Fruit fly (Drosophila melanogaster) whole organism, wandering third instar larva: ENCODE measurements around the gene stol.
A peak's percentile ranks its signal among the peaks of the same experiment; 100 is the strongest.
"Not testable (repeated sequence)": the region's sequence is repeated elsewhere in the genome, so short reads cannot be mapped to it uniquely, and the experiment has no call there.

Experiments
- Abd-B ChIP-seq: fragments of >200 bp; optimal IDR thresholded peaks from 2 replicates; lab custom pipeline; 2017; ENCODE audit warnings: missing biosample characterization, missing genetic modification characterization
- CG32264 ChIP-seq: fragments of 200-800 bp; sonication (Bioruptor generic); optimal IDR thresholded peaks from 2 replicates; lab custom pipeline; 2016; ENCODE audit warnings: missing biosample characterization, missing genetic modification characterization
- CG9705 ChIP-seq: fragments of 200-800 bp; sonication (Bioruptor generic); optimal IDR thresholded peaks from 2 replicates; lab custom pipeline; 2018; ENCODE audit warnings: missing biosample characterization, mild to moderate bottlenecking, missing genetic modification characterization
- Dfd ChIP-seq: fragments of >200 bp; optimal IDR thresholded peaks from 2 replicates; lab custom pipeline; 2017; ENCODE audit warnings: missing biosample characterization, missing genetic modification characterization
- Dif ChIP-seq: fragments of 200-275, 200-300 bp; sonication (Bioruptor generic); optimal IDR thresholded peaks from 2 replicates; lab custom pipeline; 2018; ENCODE audit warnings: missing biosample characterization, missing genetic modification characterization; ENCODE audit not compliant: partially characterized antibody
- GATAd ChIP-seq: sonication (Bioruptor generic); optimal IDR thresholded peaks from 2 replicates; lab custom pipeline; 2016; ENCODE audit warnings: missing biosample characterization, missing genetic modification characterization
- Hnf4 ChIP-seq: fragments of 200-800 bp; sonication (Bioruptor generic); optimal IDR thresholded peaks from 2 replicates; lab custom pipeline; 2016; ENCODE audit warnings: missing biosample characterization, mild to moderate bottlenecking, missing genetic modification characterization
- Hr83 ChIP-seq: fragments of 200-300 bp; sonication (Bioruptor generic); optimal IDR thresholded peaks from 2 replicates; lab custom pipeline; 2016; ENCODE audit warnings: missing biosample characterization, mild to moderate bottlenecking, missing genetic modification characterization, moderate library complexity; ENCODE audit not compliant: poor library complexity, severe bottlenecking
- Mio ChIP-seq: sonication (Bioruptor generic); optimal IDR thresholded peaks from 2 replicates; lab custom pipeline; 2016; ENCODE audit warnings: missing biosample characterization, missing genetic modification characterization
- Myc ChIP-seq: fragments of >200 bp; optimal IDR thresholded peaks from 2 replicates; lab custom pipeline; 2017
- N ChIP-seq: fragments of >200 bp; optimal IDR thresholded peaks from 2 replicates; lab custom pipeline; 2018; ENCODE audit warnings: missing biosample characterization, missing external identifiers, missing genetic modification characterization
- OdsH ChIP-seq: fragments of 200-800 bp; sonication (Bioruptor generic); optimal IDR thresholded peaks from 2 replicates; lab custom pipeline; 2016; ENCODE audit warnings: missing biosample characterization, mild to moderate bottlenecking, missing genetic modification characterization
- Rel ChIP-seq, 2 experiments: fragments of 200-800 bp; sonication (Bioruptor generic) in 1 of 2; optimal IDR thresholded peaks; 2 replicates in 1 of 2; 3 replicates in 1 of 2; lab custom pipeline; 2016 to 2019; ENCODE audit warnings: mild to moderate bottlenecking in 2 of 2, missing biosample characterization in 2 of 2, missing genetic modification characterization in 2 of 2, moderate library complexity in 1 of 2
- Vsx2 ChIP-seq: fragments of 200-300, 225-300 bp; sonication (Bioruptor generic); optimal IDR thresholded peaks from 2 replicates; lab custom pipeline; 2018; ENCODE audit warnings: missing biosample characterization, missing genetic modification characterization; ENCODE audit not compliant: partially characterized antibody
- dmrt93B ChIP-seq: fragments of 200-800 bp; sonication (Bioruptor generic); optimal IDR thresholded peaks from 2 replicates; lab custom pipeline; 2018; ENCODE audit warnings: missing biosample characterization, mild to moderate bottlenecking, missing genetic modification characterization
- dsf ChIP-seq: sonication (Bioruptor generic); optimal IDR thresholded peaks from 2 replicates; lab custom pipeline; 2016; ENCODE audit warnings: missing biosample characterization, missing genetic modification characterization, borderline replicate concordance
- ey ChIP-seq: fragments of 200-800 bp; sonication (Bioruptor generic); optimal IDR thresholded peaks from 2 replicates; lab custom pipeline; 2016; ENCODE audit warnings: missing biosample characterization, missing genetic modification characterization
- foxo ChIP-seq, 2 experiments: fragments of 200-800 bp; sonication (Bioruptor generic); optimal IDR thresholded peaks; 2 replicates in 1 of 2; 3 replicates in 1 of 2; lab custom pipeline; 2016 to 2017; ENCODE audit warnings: missing biosample characterization in 2 of 2, missing genetic modification characterization in 2 of 2
- fru ChIP-seq: fragments of 200-800 bp; sonication (Bioruptor generic); optimal IDR thresholded peaks from 3 replicates; lab custom pipeline; 2016; ENCODE audit warnings: missing biosample characterization, mild to moderate bottlenecking, missing genetic modification characterization
- jim ChIP-seq: fragments of 175-275, 200-325 bp; sonication (Bioruptor generic); optimal IDR thresholded peaks from 2 replicates; lab custom pipeline; 2016; ENCODE audit warnings: missing biosample characterization, mild to moderate bottlenecking, missing genetic modification characterization
- lola ChIP-seq: fragments of >200 bp; optimal IDR thresholded peaks from 2 replicates; lab custom pipeline; 2017; ENCODE audit warnings: missing biosample characterization, missing genetic modification characterization
- pan ChIP-seq: fragments of >200 bp; optimal IDR thresholded peaks from 2 replicates; lab custom pipeline; 2017
- psq ChIP-seq: fragments of 200-800 bp; sonication (Bioruptor generic); optimal IDR thresholded peaks from 3 replicates; lab custom pipeline; 2017; ENCODE audit warnings: missing biosample characterization, mild to moderate bottlenecking, missing genetic modification characterization, moderate library complexity
- rgr ChIP-seq: fragments of 200-800 bp; sonication (Bioruptor generic); optimal IDR thresholded peaks from 3 replicates; lab custom pipeline; 2016; ENCODE audit warnings: missing biosample characterization, mild to moderate bottlenecking, missing genetic modification characterization
- sage ChIP-seq: fragments of 200-800 bp; sonication (Bioruptor generic); optimal IDR thresholded peaks from 2 replicates; lab custom pipeline; 2016; ENCODE audit warnings: missing biosample characterization, mild to moderate bottlenecking, missing genetic modification characterization
- usp ChIP-seq: fragments of >200 bp; optimal IDR thresholded peaks from 2 replicates; lab custom pipeline; 2017; ENCODE audit warnings: missing biosample characterization, missing genetic modification characterization
- woc ChIP-seq: sonication (Bioruptor generic); optimal IDR thresholded peaks from 2 replicates; lab custom pipeline; 2016; ENCODE audit warnings: missing biosample characterization, mild to moderate bottlenecking, missing genetic modification characterization

stol gene

DNA sequence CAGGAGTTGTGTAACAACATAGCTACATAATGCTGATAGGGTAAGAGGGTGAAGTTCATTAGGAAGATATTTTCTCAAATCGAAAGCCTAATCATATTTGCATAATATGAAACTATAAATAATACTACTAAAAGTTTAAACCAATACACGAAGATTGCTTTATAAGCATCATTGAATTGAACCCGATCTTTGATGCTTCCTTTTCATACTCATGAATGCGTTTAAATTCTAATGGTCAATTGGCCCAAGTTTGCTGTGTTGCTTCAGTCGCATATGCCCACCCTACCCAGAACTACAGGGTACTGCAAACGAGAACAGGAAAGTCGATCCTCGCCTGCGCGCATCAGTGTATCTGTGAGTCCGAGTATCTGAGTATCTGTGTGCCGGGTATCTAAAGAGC is 25.5 kb upstream of the stol start (continued):
- no peak for TF ChIP-seq Rel (GFP tag; optimal IDR thresholded peaks at IDR 0.05; lab: Kevin White, UChicago)
- TF ChIP-seq Rel (tag; optimal IDR thresholded peaks at IDR 0.05; lab: Kevin White, UChicago) = peak; percentile 16
- TF ChIP-seq Myc (lab: Kevin White, UChicago) = no peak
- TF ChIP-seq usp (GFP tag; lab: Kevin White, UChicago) = no peak
- TF ChIP-seq N (GFP tag; lab: Kevin White, UChicago) = no peak
- TF ChIP-seq Abd-B (GFP tag; lab: Kevin White, UChicago) = no peak

DNA sequence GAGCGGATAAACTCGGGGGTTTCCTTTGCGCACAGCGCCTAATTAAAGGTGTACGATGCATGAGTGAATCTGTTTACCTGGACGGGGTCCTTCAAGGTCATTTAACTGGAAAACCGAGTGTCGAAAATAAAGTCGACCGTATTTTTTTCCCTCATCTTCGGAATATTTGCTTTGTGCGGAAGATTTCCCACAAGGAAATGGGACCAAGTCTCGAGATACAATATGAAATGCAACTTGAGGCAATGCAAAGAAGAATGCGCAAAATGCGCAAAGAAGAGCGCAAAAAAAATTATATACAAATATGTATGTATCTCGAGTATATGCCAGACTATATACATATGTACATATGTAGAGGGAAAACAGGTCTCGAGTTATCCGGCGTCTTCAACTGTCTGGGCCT is 24.9 kb upstream of the stol start:
- TF ChIP-seq Hr83 (no peak), Rel (GFP tag; optimal IDR thresholded peaks at IDR 0.05; lab: Kevin White, UChicago) (no peak), Rel (tag; optimal IDR thresholded peaks at IDR 0.05; lab: Kevin White, UChicago) (no peak), Dfd (GFP tag; lab: Kevin White, UChicago) (no peak), Hnf4 (GFP tag; lab: Kevin White, UChicago) (no peak), usp (GFP tag; lab: Kevin White, UChicago) (no peak)
- TF ChIP-seq, all 38 proteins: peak for 0

DNA sequence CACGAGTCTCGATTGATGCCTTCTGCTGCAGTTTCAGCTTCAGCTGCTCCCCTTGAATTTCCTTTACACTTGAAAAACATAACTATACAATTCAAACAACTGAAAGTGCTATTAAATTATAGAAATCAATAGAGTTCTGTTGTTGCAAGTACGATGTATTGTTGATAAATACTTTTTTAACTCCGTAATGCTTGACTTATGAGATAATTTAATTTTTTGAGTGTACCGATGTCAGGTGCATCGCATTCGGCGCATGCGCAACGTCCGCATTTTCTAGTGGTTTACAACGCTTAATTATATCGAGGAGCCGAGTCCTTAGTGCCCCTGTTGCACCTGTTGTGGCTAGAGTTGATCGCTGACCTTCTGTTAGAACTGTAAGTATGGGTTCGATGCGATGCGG is 23.3 kb upstream of the stol start:
- TF ChIP-seq lola (GFP tag; lab: Kevin White, UChicago) (no peak), pan (lab: Kevin White, UChicago) (no peak), rgr (GFP tag; lab: Kevin White, UChicago) (no peak), CG32264 (GFP tag; lab: Kevin White, UChicago) (no peak), Dfd (GFP tag; lab: Kevin White, UChicago) (no peak)

DNA sequence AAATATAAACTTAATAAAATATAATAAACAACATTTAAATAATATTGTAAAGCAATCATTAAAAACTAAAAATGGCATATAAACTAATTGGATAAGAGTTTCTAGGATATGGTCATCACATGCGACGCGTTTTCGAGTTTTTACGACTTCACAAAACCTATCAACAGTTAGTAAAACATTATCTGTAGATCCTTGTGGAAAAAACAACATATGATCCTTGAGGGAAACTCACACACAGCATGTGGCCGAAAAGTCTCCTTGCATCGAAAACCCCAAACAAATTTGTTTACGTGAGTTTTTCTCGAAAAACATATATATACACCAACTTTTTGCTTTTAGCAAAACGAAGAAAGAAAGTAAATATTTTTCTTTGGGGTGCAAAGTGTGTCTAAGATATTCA is 22.8 kb upstream of the stol start:
- TF ChIP-seq dsf (GFP tag; lab: Kevin White, UChicago) (no peak), psq (no peak), Rel (GFP tag; optimal IDR thresholded peaks at IDR 0.05; lab: Kevin White, UChicago) (no peak), Rel (tag; optimal IDR thresholded peaks at IDR 0.05; lab: Kevin White, UChicago) (no peak), ey (no peak), Abd-B (GFP tag; lab: Kevin White, UChicago) (no peak), dmrt93B (no peak), jim (GFP tag; lab: Kevin White, UChicago) (no peak), woc (no peak), GATAd (GFP tag; lab: Kevin White, UChicago) (no peak), sage (no peak), OdsH (GFP tag; lab: Kevin White, UChicago) (no peak), Vsx2 (GFP tag; lab: Kevin White, UChicago) (no peak), CG9705 (no peak)

DNA sequence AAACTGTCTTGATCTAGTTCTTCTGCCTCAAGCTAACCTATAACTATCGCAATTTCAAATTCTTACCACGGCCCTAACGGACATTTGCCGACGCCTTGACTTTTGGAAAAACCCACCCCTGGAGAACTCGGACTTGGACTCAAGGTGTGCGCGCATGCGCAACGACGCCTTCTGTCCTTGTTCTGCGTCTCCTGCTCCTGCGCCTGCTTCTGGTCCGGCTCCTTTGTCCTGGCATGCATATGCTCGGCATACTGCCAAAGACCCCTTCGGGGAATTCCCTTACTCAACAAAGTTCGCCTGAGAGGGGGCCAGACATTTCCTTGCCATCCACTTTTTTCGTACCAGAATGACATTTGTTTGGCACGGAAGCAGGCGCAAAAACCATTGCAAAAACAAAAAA is 17.8 kb upstream of the stol start:
- TF ChIP-seq Mio (no peak), Rel (GFP tag; optimal IDR thresholded peaks at IDR 0.05; lab: Kevin White, UChicago) (no peak), Rel (tag; optimal IDR thresholded peaks at IDR 0.05; lab: Kevin White, UChicago) (peak; percentile 34), foxo (GFP tag; optimal IDR thresholded peaks at IDR 0.05; lab: Kevin White, UChicago) (no peak)

DNA sequence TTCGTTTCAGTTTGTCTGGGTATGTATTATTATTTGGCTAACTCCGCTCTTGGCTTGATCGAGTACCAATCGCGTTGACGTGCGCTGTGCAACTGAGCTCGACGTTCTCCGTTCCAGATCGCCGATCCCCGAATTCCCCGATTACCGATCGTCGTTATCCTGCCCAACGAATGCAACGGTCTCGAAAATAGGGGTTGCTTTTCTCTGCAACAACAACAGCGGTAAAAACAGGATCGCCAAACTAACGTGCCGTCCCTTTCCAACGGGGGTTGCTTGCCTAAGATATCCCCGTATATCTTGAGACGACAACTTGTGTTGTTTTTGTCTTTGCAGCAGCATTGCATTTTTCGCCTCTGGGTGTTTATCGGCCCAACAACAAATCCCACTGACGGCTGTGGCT is 13.6 kb upstream of the stol start:
- TF ChIP-seq woc (no peak), fru (GFP tag; lab: Kevin White, UChicago) (no peak), Abd-B (GFP tag; lab: Kevin White, UChicago) (no peak), Hnf4 (GFP tag; lab: Kevin White, UChicago) (no peak), Dif (no peak), usp (GFP tag; lab: Kevin White, UChicago) (no peak)
- TF ChIP-seq, all 38 proteins: peak for 0

DNA sequence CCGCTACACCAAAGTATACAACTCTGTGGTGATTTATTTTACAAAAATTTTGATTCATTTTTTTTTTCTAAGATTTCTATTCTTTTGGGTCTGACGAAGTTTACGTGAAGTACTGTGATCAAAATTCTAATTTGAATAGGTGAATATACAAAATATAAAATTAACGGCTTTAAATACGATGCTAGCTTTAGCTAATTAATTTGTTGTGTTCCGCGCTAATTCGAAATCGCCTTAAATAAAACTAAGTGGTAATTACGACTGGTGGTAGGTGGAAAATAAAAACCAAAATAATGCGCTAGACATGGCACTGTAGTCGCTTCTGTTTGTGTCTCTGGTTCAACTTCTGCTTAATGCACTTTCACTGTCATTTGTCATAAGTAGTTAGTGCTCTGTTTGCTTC is 7.1 kb downstream of the stol start, which contains the start of gene CG43924:
Gene CG43924, minus strand, starts transcription at position 101 of the 400 bp plus-strand sequence.
- TF ChIP-seq usp (GFP tag; lab: Kevin White, UChicago); dmrt93B; jim (GFP tag; lab: Kevin White, UChicago): not testable (repeated sequence)
